Worm (Caenorhabditis elegans) whole organism, L4/young adult: ENCODE data around the gene F48G7.13.

Source experiments
- W03F9.2 ChIP-seq: fragments of 150-350 bp; optimal IDR thresholded peaks from 2 replicates; lab custom pipeline; 2014; ENCODE audit warnings: missing biosample characterization, missing genetic modification characterization
- dao-5 ChIP-seq: sonication (generic microtip); optimal IDR thresholded peaks from 2 replicates; lab custom pipeline; 2016; ENCODE audit warnings: missing genotype, missing genetic modification characterization, moderate library complexity, missing compliant biosample characterization
- him-1 ChIP-seq: sonication (generic microtip); optimal IDR thresholded peaks from 2 replicates; lab custom pipeline; 2016; ENCODE audit warnings: missing genotype, missing genetic modification reagents, missing genetic modification characterization, missing compliant biosample characterization

- TF ChIP-seq W03F9.2 (tag; lab: Kevin White, UChicago) (no peak), him-1 (tag; lab: Kevin White, UChicago) (no peak), dao-5 (tag; lab: Kevin White, UChicago) (no peak)
These were observed 49.4 kb upstream of the F48G7.13 start, which contains the start of gene sri-73 for ce11 chrV:565984-566383.
